Fruit fly (Drosophila melanogaster) whole organism, embryonic: ENCODE measurements around the gene CG5068.
A peak's percentile ranks its signal among the peaks of the same experiment; 100 is the strongest.

ENCODE experiments used
- CG11695 ChIP-seq: fragments of 200-800 bp; sonication (Bioruptor generic); IDR thresholded peaks from 3 replicates; pipeline ENCODE4 v1.3.6; 2022; ENCODE audit warnings: missing biosample characterization, missing genetic modification characterization
- CG14050 ChIP-seq: fragments of 200-800 bp; sonication (Bioruptor generic); IDR thresholded peaks from 3 replicates; pipeline ENCODE4 v1.3.6; 2022; ENCODE audit warnings: missing biosample characterization, missing genetic modification characterization
- CG14441 ChIP-seq: fragments of 200-800 bp; sonication (Bioruptor generic); IDR thresholded peaks from 2 replicates; pipeline ENCODE4 v1.3.6; 2022; ENCODE audit warnings: missing biosample characterization, missing genetic modification characterization
- CG18599 ChIP-seq: fragments of 200-800 bp; sonication (Bioruptor generic); optimal IDR thresholded peaks from 3 replicates; lab custom pipeline; 2017; ENCODE audit warnings: missing biosample characterization, missing genetic modification characterization, mild to moderate bottlenecking, moderate library complexity, missing genetic modification reagents
- CG2116 ChIP-seq: fragments of 200-800 bp; sonication (Bioruptor generic); optimal IDR thresholded peaks from 3 replicates; lab custom pipeline; 2018; ENCODE audit warnings: missing biosample characterization, mild to moderate bottlenecking, missing genetic modification characterization
- CG7556 ChIP-seq: fragments of 200-800 bp; sonication (Bioruptor generic); optimal IDR thresholded peaks from 2 replicates; lab custom pipeline; 2017; ENCODE audit warnings: missing biosample characterization, mild to moderate bottlenecking, missing genetic modification characterization
- Dad ChIP-seq: fragments of 200-800 bp; sonication (Bioruptor generic); optimal IDR thresholded peaks from 3 replicates; lab custom pipeline; 2016; ENCODE audit warnings: missing biosample characterization, missing genetic modification characterization
- Dek ChIP-seq: fragments of 200-800 bp; sonication (Bioruptor generic); optimal IDR thresholded peaks from 3 replicates; lab custom pipeline; 2019; ENCODE audit warnings: missing biosample characterization, mild to moderate bottlenecking, missing genetic modification characterization, moderate library complexity
- H15 ChIP-seq: fragments of 200-800 bp; sonication (Bioruptor generic); IDR thresholded peaks from 3 replicates; pipeline ENCODE4 v1.3.6; 2022; ENCODE audit warnings: missing biosample characterization, missing genetic modification characterization
- HLH54F ChIP-seq: fragments of 200-800 bp; sonication (Bioruptor generic); optimal IDR thresholded peaks from 3 replicates; lab custom pipeline; 2016; ENCODE audit warnings: missing biosample characterization, missing genetic modification characterization
- TFAM ChIP-seq: fragments of 200-800 bp; sonication (Bioruptor generic); optimal IDR thresholded peaks from 2 replicates; lab custom pipeline; 2017; ENCODE audit warnings: missing biosample characterization, missing genetic modification characterization, inconsistent platforms
- dmrt11E ChIP-seq: fragments of 200-800 bp; sonication (Bioruptor generic); optimal IDR thresholded peaks from 3 replicates; lab custom pipeline; 2018; ENCODE audit warnings: missing biosample characterization, mild to moderate bottlenecking, missing genetic modification characterization, moderate library complexity
- pnt ChIP-seq: fragments of 200-800 bp; sonication (Bioruptor generic); optimal IDR thresholded peaks from 3 replicates; lab custom pipeline; 2016; ENCODE audit warnings: missing biosample characterization, missing genetic modification characterization

dm6 chr3L:8954648-8955033 lies 31.9 kb upstream of the CG5068 start, which contains the start of gene GNBP3:
- TF ChIP-seq CG14441 (GFP tag; lab: Robert Waterston, UW) (peak; percentile 47; the same call in 1 of the 2 replicates), CG14050 (GFP tag; lab: Robert Waterston, UW) (no peak), CG18599 (peak; percentile 88), dmrt11E (tag; lab: Kevin White, UChicago) (peak; percentile 59), pnt (no peak), HLH54F (GFP tag; lab: Kevin White, UChicago) (peak; percentile 9), H15 (GFP tag; lab: Robert Waterston, UW) (no peak), CG11695 (peak; percentile 65; the same call in 2 of the 3 replicates), Dek (tag; lab: Kevin White, UChicago) (peak; percentile 60), Dad (peak; percentile 33), CG7556 (GFP tag; lab: Kevin White, UChicago) (peak; percentile 46), CG2116 (no peak), TFAM (GFP tag; lab: Kevin White, UChicago) (no peak)
